Worm (Caenorhabditis elegans): Measurements from ENCODE around the gene W02B3.3.
"Not testable (repeated sequence)": the region's sequence is repeated elsewhere in the genome, so short reads cannot be mapped to it uniquely, and the experiment has no call there.

W02B3.3 gene

DNA sequence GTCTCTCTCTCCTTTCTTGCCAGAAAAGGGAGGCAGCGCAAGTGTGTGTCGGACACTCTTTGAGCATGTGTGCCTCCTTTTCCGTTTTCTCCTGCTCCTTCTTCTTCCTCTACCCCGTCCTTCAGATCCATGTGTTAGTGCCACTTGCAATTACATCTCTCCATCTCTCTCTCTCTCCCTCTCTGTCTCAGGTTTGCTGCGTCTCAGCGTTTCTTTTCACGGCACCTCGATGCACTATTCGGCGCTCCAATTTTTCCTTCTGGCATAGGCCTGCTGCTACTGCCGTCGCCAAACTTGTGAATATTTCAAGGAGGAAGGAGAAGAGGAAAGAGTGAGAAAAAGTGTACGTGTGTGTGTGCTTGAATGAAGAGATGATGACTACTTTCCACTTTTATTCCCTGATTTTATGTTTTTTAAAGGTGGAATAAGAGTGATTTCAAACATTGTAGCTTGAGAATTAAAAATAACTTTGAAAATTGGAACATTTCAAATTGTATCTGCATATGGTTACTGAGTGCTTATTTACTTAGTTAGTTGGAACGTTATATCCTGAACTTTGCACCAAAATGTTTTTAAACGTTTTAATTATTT lies at the start of gene W02B3.3:
TSS of gene W02B3.3 (minus strand) at position 131 of the 591 bp plus-strand sequence.
- peak; percentile 46 for TF ChIP-seq hmg-4 (GFP tag; optimal IDR thresholded peaks at IDR 0.05)
- no peak for TF ChIP-seq ama-1 (optimal IDR thresholded peaks at IDR 0.05)
- peak; percentile 8 for TF ChIP-seq F13C5.2 (tag; optimal IDR thresholded peaks at IDR 0.05)

DNA sequence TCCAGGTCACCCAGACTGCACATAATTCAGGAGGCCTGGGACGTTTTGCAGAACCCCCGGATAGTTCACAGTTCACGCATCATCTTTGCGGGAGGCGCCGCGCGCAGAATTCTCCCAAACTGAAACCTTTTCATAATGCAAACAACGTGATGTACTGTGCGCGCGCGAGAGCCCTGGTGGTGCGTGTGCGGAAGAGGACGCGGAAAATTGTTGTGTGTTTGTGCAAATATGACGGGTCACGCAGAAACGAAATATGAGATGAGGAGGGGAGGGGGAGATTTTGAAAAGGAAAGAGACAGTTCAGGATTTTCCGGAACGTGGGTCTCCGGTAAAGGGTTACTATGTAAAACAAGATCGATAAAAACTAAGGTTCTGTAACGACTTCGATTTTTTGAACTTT lies 41.8 kb upstream of the W02B3.3 start:
- TF ChIP-seq tra-4 (tag; optimal IDR thresholded peaks at IDR 0.05) (no peak), ets-7 (tag; optimal IDR thresholded peaks at IDR 0.05) (no peak), F13C5.2 (tag; optimal IDR thresholded peaks at IDR 0.05) (no peak), ama-1 (optimal IDR thresholded peaks at IDR 0.05) (no peak), B0310.2 (tag; optimal IDR thresholded peaks at IDR 0.05) (no peak), tbx-37 (GFP tag; conservative IDR thresholded peaks at IDR 0.05) (no peak), hnd-1 (tag; optimal IDR thresholded peaks at IDR 0.05) (no peak)

DNA sequence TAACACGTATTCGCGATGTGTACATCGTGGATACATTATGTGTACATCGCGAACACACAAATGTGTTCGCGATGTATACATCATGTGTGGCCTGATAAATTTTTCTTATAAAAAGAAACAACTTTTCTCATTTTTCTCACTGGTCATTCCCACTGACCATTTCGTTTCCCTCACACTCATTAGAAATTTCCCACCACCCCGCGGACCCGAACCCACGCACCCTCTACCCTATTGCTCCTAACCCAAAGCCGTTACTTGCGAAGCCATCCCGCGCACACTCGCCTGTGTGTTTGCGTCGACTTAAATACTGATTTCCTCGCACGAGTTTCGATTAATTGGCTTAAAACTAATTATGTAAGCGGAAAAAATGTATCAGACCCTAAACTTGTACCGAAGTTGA lies 30.6 kb upstream of the W02B3.3 start:
- TF ChIP-seq sea-1 (GFP tag; conservative IDR thresholded peaks at IDR 0.05) (0 out of 2 replicates have a peak, but pooled peaks have one; percentile 30), pes-1 (GFP tag; IDR thresholded peaks at IDR 0.05) (peak; percentile 65), hmg-4 (GFP tag; optimal IDR thresholded peaks at IDR 0.05) (peak; percentile 11), tbx-11 (GFP tag; IDR thresholded peaks at IDR 0.05) (no peak), ets-7 (tag; optimal IDR thresholded peaks at IDR 0.05) (no peak), scrt-1 (GFP tag; IDR thresholded peaks at IDR 0.05) (peak; percentile 63; the same call in 1 of the 2 replicates)

DNA sequence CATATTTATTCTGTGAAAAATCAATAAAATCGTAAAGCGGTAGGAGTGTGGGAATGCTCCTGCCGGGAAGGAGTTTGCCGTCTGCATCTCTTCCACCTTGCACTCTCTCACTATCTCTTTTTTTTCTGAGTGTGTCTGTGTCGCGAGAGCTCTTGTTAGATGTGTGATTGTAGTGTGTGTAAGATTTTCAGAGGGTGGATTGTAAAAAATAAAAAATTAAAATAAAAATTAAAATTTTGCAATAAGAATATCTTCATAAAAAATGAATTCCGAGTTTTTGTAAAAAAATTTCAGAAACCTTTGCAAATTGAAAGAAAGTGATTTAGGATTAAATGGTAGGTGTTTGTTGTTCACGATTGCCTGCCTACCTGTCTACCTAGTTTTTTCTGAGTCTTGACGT lies 28.1 kb upstream of the W02B3.3 start, which contains the start of gene sel-15:
TSS of gene sel-15 (minus strand) at position 101 of the 400 bp plus-strand sequence.
- TF ChIP-seq ama-1 (optimal IDR thresholded peaks at IDR 0.05) (no peak), tra-4 (tag; optimal IDR thresholded peaks at IDR 0.05) (no peak), hmg-4 (GFP tag; optimal IDR thresholded peaks at IDR 0.05) (no peak), pes-1 (GFP tag; IDR thresholded peaks at IDR 0.05) (no peak), tbx-11 (GFP tag; IDR thresholded peaks at IDR 0.05) (no peak), tbx-37 (GFP tag; conservative IDR thresholded peaks at IDR 0.05) (no peak), hmbx-1 (tag; optimal IDR thresholded peaks at IDR 0.05) (no peak), B0310.2 (tag; optimal IDR thresholded peaks at IDR 0.05) (no peak), ceh-13 (GFP tag; optimal IDR thresholded peaks at IDR 0.05) (no peak), F13C5.2 (tag; optimal IDR thresholded peaks at IDR 0.05) (no peak), ets-7 (tag; optimal IDR thresholded peaks at IDR 0.05) (no peak), sea-1 (GFP tag; conservative IDR thresholded peaks at IDR 0.05) (no peak), scrt-1 (GFP tag; IDR thresholded peaks at IDR 0.05) (no peak)

DNA sequence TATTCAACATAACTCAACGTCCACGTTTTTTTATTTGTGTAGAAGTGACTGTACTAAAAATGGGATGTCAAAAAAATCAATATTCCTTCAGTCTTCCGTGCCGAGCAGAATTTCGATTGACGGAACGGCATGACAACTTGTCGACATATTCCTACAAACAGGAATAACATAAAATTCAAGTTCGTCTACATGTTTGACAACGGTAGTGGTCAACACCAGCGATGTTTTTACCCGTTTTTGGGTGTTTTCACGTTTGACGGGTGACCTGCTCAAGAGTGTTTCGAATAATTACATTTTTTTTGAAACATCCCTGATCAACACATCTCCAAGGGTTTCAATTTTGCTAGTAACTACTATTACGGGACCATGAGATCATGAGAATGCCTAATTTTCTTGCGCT lies 23.7 kb upstream of the W02B3.3 start, which contains the start of gene W02B3.7:
TSS of gene W02B3.7 (minus strand) at position 101 of the 400 bp plus-strand sequence.
- no peak for TF ChIP-seq tbx-11 (GFP tag; IDR thresholded peaks at IDR 0.05)

DNA sequence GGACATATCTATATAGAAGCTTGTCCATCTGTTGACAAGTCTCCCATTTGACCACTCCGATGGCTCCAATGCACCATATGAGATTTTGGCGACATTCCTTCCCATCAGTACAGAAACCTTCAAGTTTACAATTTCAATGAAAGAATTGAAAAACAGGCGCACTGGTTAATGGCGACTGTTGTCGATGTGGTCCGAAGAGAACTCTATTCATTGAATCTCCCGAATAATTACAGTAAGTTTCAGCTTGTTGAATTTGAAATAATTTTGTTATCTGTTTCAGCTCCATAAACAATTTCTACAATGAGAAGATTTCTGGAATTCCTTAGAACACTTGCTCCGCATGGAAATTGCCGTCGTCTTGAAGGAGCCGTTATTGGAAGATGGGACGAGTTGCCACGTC lies 20.6 kb upstream of the W02B3.3 start, which contains the start of gene elf-1:
TSS of gene elf-1 (plus strand) at position 301 of the 400 bp plus-strand sequence.
- not testable (repeated sequence) for TF ChIP-seq ama-1 (optimal IDR thresholded peaks at IDR 0.05); F13C5.2 (tag; optimal IDR thresholded peaks at IDR 0.05); tbx-11 (GFP tag; IDR thresholded peaks at IDR 0.05)

DNA sequence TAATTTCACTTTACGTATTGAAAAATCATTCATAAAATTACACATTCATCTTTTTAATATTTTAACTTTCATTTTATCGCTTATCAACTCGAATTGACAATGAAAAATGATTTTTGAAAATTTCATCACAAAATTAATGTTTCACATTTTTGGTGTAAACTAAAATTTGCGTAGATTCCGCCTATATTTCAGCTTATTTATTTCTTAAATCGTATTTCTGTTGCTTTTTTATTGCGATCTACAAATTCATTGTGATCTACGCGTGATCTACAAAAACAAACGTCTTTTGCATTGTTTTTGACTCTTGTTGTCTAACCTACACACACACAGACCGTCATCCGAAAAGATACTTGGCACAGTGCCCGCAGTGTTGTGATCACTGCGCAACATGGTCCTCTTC lies 19.9 kb upstream of the W02B3.3 start:
- no peak for TF ChIP-seq ceh-36 (tag; optimal IDR thresholded peaks at IDR 0.05)
- no peak for TF ChIP-seq B0310.2 (tag; optimal IDR thresholded peaks at IDR 0.05)
- no peak for TF ChIP-seq flt-1 (GFP tag; IDR thresholded peaks at IDR 0.05)
- no peak for TF ChIP-seq sea-1 (GFP tag; conservative IDR thresholded peaks at IDR 0.05)
- no peak for TF ChIP-seq ets-7 (tag; optimal IDR thresholded peaks at IDR 0.05)
- TF ChIP-seq aly-1 (tag; optimal IDR thresholded peaks at IDR 0.05): no peak
- no peak for TF ChIP-seq hmg-4 (GFP tag; optimal IDR thresholded peaks at IDR 0.05)
- no peak for TF ChIP-seq tbx-11 (GFP tag; IDR thresholded peaks at IDR 0.05)
- TF ChIP-seq hnd-1 (tag; optimal IDR thresholded peaks at IDR 0.05): no peak
- no peak for TF ChIP-seq hmbx-1 (tag; optimal IDR thresholded peaks at IDR 0.05)
- TF ChIP-seq scrt-1 (GFP tag; IDR thresholded peaks at IDR 0.05): no peak
- TF ChIP-seq F13C5.2 (tag; optimal IDR thresholded peaks at IDR 0.05): no peak
- TF ChIP-seq tra-4 (tag; optimal IDR thresholded peaks at IDR 0.05): no peak
- no peak for TF ChIP-seq ama-1 (optimal IDR thresholded peaks at IDR 0.05)
- TF ChIP-seq pes-1 (GFP tag; IDR thresholded peaks at IDR 0.05): no peak

DNA sequence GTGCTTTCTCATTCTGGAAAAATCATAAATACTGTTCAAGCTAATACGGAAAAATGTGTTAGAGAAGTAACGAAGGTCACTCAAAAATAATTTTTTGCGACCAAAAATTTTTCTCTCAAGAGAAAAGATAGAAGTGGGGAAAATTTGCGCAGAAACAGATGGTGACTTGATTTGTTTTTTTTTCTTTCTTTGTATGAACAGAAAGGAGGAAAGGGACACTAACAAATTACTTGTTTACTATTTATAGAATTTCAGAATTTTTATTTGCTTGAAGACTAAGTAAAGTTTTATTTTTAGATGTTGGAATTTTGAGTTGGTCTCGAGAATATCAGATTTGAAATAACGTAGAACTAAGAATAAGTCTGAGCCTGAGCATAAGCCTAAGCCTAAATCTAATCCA lies 15.1 kb upstream of the W02B3.3 start, which contains the start of gene W02B3.4:
TSS of gene W02B3.4 (minus strand) at position 101 of the 400 bp plus-strand sequence.
- TF ChIP-seq B0310.2 (tag; optimal IDR thresholded peaks at IDR 0.05) (no peak), hmg-4 (GFP tag; optimal IDR thresholded peaks at IDR 0.05) (no peak), ama-1 (optimal IDR thresholded peaks at IDR 0.05) (no peak), scrt-1 (GFP tag; IDR thresholded peaks at IDR 0.05) (no peak), tbx-11 (GFP tag; IDR thresholded peaks at IDR 0.05) (no peak), ceh-13 (GFP tag; optimal IDR thresholded peaks at IDR 0.05) (no peak), flt-1 (GFP tag; IDR thresholded peaks at IDR 0.05) (no peak), tbx-37 (GFP tag; conservative IDR thresholded peaks at IDR 0.05) (no peak), F13C5.2 (tag; optimal IDR thresholded peaks at IDR 0.05) (no peak), hnd-1 (tag; optimal IDR thresholded peaks at IDR 0.05) (no peak), aly-1 (tag; optimal IDR thresholded peaks at IDR 0.05) (no peak), tra-4 (tag; optimal IDR thresholded peaks at IDR 0.05) (no peak), ets-7 (tag; optimal IDR thresholded peaks at IDR 0.05) (no peak), hmbx-1 (tag; optimal IDR thresholded peaks at IDR 0.05) (no peak)
